Fruit fly (Drosophila melanogaster) whole organism, pupa: ENCODE results near the gene CG18135.

ENCODE experiments used
- CG34367 ChIP-seq: fragments of 200-800 bp; sonication (Bioruptor generic); optimal IDR thresholded peaks from 2 replicates; lab custom pipeline; 2018; ENCODE audit warnings: missing biosample characterization, mild to moderate bottlenecking, missing genetic modification characterization
- CG4496 ChIP-seq: fragments of 200-800 bp; sonication (Bioruptor generic); IDR thresholded peaks from 3 replicates; pipeline ENCODE4 v1.3.6; 2022; ENCODE audit warnings: missing biosample characterization, missing genetic modification characterization
- D1 ChIP-seq: fragments of 200-800 bp; sonication (Bioruptor generic); optimal IDR thresholded peaks from 2 replicates; lab custom pipeline; 2018; ENCODE audit warnings: missing biosample characterization, mild to moderate bottlenecking, missing genetic modification characterization, moderate library complexity
- EcR ChIP-seq: fragments of 200-800 bp; sonication (Bioruptor generic); optimal IDR thresholded peaks from 3 replicates; lab custom pipeline; 2019; ENCODE audit warnings: missing biosample characterization, missing genetic modification characterization, mild to moderate bottlenecking, moderate library complexity, missing genetic modification reagents
- Ets98B ChIP-seq: fragments of 200-800 bp; sonication (Bioruptor generic); IDR thresholded peaks from 2 replicates; pipeline ENCODE4 v1.3.6; 2022; ENCODE audit warnings: missing biosample characterization, missing genetic modification characterization
- Snoo ChIP-seq: fragments of 200-800 bp; sonication (Bioruptor generic); optimal IDR thresholded peaks from 3 replicates; lab custom pipeline; 2017; ENCODE audit warnings: missing biosample characterization, mild to moderate bottlenecking, missing genetic modification characterization, inconsistent platforms

DNA sequence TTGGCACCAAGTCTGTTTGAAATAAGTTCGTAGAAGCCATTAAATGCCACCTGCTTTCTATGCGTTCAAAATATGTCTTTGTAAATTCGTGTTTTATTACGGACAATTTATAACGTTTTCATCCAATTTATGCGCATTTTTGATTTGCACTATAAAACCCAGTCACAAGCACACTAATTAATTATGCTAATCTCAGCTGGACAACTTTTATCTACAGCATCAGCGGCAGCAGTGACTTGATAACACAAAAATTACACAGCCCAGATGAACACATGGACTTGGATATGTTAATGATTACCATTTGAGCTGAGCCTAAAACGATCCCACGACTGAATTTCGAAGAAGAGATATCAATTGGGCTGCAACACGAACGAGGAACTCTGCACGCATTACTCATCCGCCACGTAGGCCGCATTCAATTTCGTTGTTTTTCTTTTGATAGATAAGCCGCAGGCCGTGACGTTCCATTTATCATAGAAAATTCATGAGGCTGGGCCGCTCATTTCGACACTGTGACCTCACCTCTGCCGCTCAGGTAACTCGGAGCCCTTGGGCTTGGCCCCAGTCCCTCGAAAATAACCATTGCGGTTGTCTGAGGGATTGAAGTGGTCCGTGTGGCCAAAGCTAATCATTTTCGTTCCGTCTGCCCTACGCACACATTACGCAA lies 15.1 kb upstream of the CG18135 start:
- no peak for TF ChIP-seq Ets98B (GFP tag; lab: Robert Waterston, UW)
- no peak for TF ChIP-seq Snoo (tag; lab: Kevin White, UChicago)
- TF ChIP-seq D1 (tag; lab: Kevin White, UChicago): no peak
- TF ChIP-seq CG4496 (GFP tag; lab: Robert Waterston, UW): no peak
- TF ChIP-seq CG34367: no peak
- TF ChIP-seq EcR (GFP tag; lab: Kevin White, UChicago): no peak
